Fruit fly (Drosophila melanogaster) whole organism, wandering third instar larva: ENCODE results near the gene CG32278.

Experiments
- Abd-B ChIP-seq: fragments of >200 bp; optimal IDR thresholded peaks from 2 replicates; lab custom pipeline; 2017; ENCODE audit warnings: missing biosample characterization, missing genetic modification characterization
- CG32264 ChIP-seq: fragments of 200-800 bp; sonication (Bioruptor generic); optimal IDR thresholded peaks from 2 replicates; lab custom pipeline; 2016; ENCODE audit warnings: missing biosample characterization, missing genetic modification characterization
- CG9705 ChIP-seq: fragments of 200-800 bp; sonication (Bioruptor generic); optimal IDR thresholded peaks from 2 replicates; lab custom pipeline; 2018; ENCODE audit warnings: missing biosample characterization, mild to moderate bottlenecking, missing genetic modification characterization
- CrebA ChIP-seq: fragments of 200-800 bp; sonication (Bioruptor generic); optimal IDR thresholded peaks from 2 replicates; lab custom pipeline; 2016; ENCODE audit warnings: missing biosample characterization, mild to moderate bottlenecking, missing genetic modification characterization, borderline replicate concordance
- Dfd ChIP-seq: fragments of >200 bp; optimal IDR thresholded peaks from 2 replicates; lab custom pipeline; 2017; ENCODE audit warnings: missing biosample characterization, missing genetic modification characterization
- Dif ChIP-seq: fragments of 200-275, 200-300 bp; sonication (Bioruptor generic); optimal IDR thresholded peaks from 2 replicates; lab custom pipeline; 2018; ENCODE audit warnings: missing biosample characterization, missing genetic modification characterization; ENCODE audit not compliant: partially characterized antibody
- GATAd ChIP-seq: sonication (Bioruptor generic); optimal IDR thresholded peaks from 2 replicates; lab custom pipeline; 2016; ENCODE audit warnings: missing biosample characterization, missing genetic modification characterization
- HLH106 ChIP-seq: fragments of 200-800 bp; optimal IDR thresholded peaks from 3 replicates; lab custom pipeline; 2019; ENCODE audit warnings: missing biosample characterization, mild to moderate bottlenecking, missing genetic modification characterization, moderate library complexity
- Hnf4 ChIP-seq: fragments of 200-800 bp; sonication (Bioruptor generic); optimal IDR thresholded peaks from 2 replicates; lab custom pipeline; 2016; ENCODE audit warnings: missing biosample characterization, mild to moderate bottlenecking, missing genetic modification characterization
- Hr78 ChIP-seq: fragments of >200 bp; optimal IDR thresholded peaks from 2 replicates; lab custom pipeline; 2017; ENCODE audit warnings: missing biosample characterization, missing genetic modification characterization
- Hr83 ChIP-seq: fragments of 200-300 bp; sonication (Bioruptor generic); optimal IDR thresholded peaks from 2 replicates; lab custom pipeline; 2016; ENCODE audit warnings: missing biosample characterization, mild to moderate bottlenecking, missing genetic modification characterization, moderate library complexity; ENCODE audit not compliant: poor library complexity, severe bottlenecking
- Jra ChIP-seq: sonication (Bioruptor generic); optimal IDR thresholded peaks from 2 replicates; lab custom pipeline; 2016; ENCODE audit warnings: missing biosample characterization, missing genetic modification characterization
- Mio ChIP-seq: sonication (Bioruptor generic); optimal IDR thresholded peaks from 2 replicates; lab custom pipeline; 2016; ENCODE audit warnings: missing biosample characterization, missing genetic modification characterization
- Myc ChIP-seq: fragments of >200 bp; optimal IDR thresholded peaks from 2 replicates; lab custom pipeline; 2017
- N ChIP-seq: fragments of >200 bp; optimal IDR thresholded peaks from 2 replicates; lab custom pipeline; 2018; ENCODE audit warnings: missing biosample characterization, missing external identifiers, missing genetic modification characterization
- OdsH ChIP-seq: fragments of 200-800 bp; sonication (Bioruptor generic); optimal IDR thresholded peaks from 2 replicates; lab custom pipeline; 2016; ENCODE audit warnings: missing biosample characterization, mild to moderate bottlenecking, missing genetic modification characterization
- Rel ChIP-seq, 2 experiments: fragments of 200-800 bp; sonication (Bioruptor generic) in 1 of 2; optimal IDR thresholded peaks; 2 replicates in 1 of 2; 3 replicates in 1 of 2; lab custom pipeline; 2016 to 2019; ENCODE audit warnings: mild to moderate bottlenecking in 2 of 2, missing biosample characterization in 2 of 2, missing genetic modification characterization in 2 of 2, moderate library complexity in 1 of 2
- Sp1 ChIP-seq: fragments of 200-800 bp; sonication (Bioruptor generic); optimal IDR thresholded peaks from 3 replicates; lab custom pipeline; 2019; ENCODE audit warnings: missing biosample characterization, mild to moderate bottlenecking, missing genetic modification characterization, moderate library complexity
- Vsx2 ChIP-seq: fragments of 200-300, 225-300 bp; sonication (Bioruptor generic); optimal IDR thresholded peaks from 2 replicates; lab custom pipeline; 2018; ENCODE audit warnings: missing biosample characterization, missing genetic modification characterization; ENCODE audit not compliant: partially characterized antibody
- br ChIP-seq: fragments of 200-800 bp; sonication (Bioruptor generic); optimal IDR thresholded peaks from 2 replicates; lab custom pipeline; 2016; ENCODE audit warnings: missing biosample characterization, missing genetic modification characterization
- dmrt93B ChIP-seq: fragments of 200-800 bp; sonication (Bioruptor generic); optimal IDR thresholded peaks from 2 replicates; lab custom pipeline; 2018; ENCODE audit warnings: missing biosample characterization, mild to moderate bottlenecking, missing genetic modification characterization
- ey ChIP-seq: fragments of 200-800 bp; sonication (Bioruptor generic); optimal IDR thresholded peaks from 2 replicates; lab custom pipeline; 2016; ENCODE audit warnings: missing biosample characterization, missing genetic modification characterization
- foxo ChIP-seq, 2 experiments: fragments of 200-800 bp; sonication (Bioruptor generic); optimal IDR thresholded peaks; 2 replicates in 1 of 2; 3 replicates in 1 of 2; lab custom pipeline; 2016 to 2017; ENCODE audit warnings: missing biosample characterization in 2 of 2, missing genetic modification characterization in 2 of 2
- h ChIP-seq: fragments of 200-800 bp; sonication (Bioruptor generic); optimal IDR thresholded peaks from 3 replicates; lab custom pipeline; 2016; ENCODE audit warnings: missing biosample characterization, mild to moderate bottlenecking, missing genetic modification characterization
- jim ChIP-seq: fragments of 175-275, 200-325 bp; sonication (Bioruptor generic); optimal IDR thresholded peaks from 2 replicates; lab custom pipeline; 2016; ENCODE audit warnings: missing biosample characterization, mild to moderate bottlenecking, missing genetic modification characterization
- lola ChIP-seq: fragments of >200 bp; optimal IDR thresholded peaks from 2 replicates; lab custom pipeline; 2017; ENCODE audit warnings: missing biosample characterization, missing genetic modification characterization
- pan ChIP-seq: fragments of >200 bp; optimal IDR thresholded peaks from 2 replicates; lab custom pipeline; 2017
- psq ChIP-seq: fragments of 200-800 bp; sonication (Bioruptor generic); optimal IDR thresholded peaks from 3 replicates; lab custom pipeline; 2017; ENCODE audit warnings: missing biosample characterization, mild to moderate bottlenecking, missing genetic modification characterization, moderate library complexity
- rgr ChIP-seq: fragments of 200-800 bp; sonication (Bioruptor generic); optimal IDR thresholded peaks from 3 replicates; lab custom pipeline; 2016; ENCODE audit warnings: missing biosample characterization, mild to moderate bottlenecking, missing genetic modification characterization
- sage ChIP-seq: fragments of 200-800 bp; sonication (Bioruptor generic); optimal IDR thresholded peaks from 2 replicates; lab custom pipeline; 2016; ENCODE audit warnings: missing biosample characterization, mild to moderate bottlenecking, missing genetic modification characterization
- usp ChIP-seq: fragments of >200 bp; optimal IDR thresholded peaks from 2 replicates; lab custom pipeline; 2017; ENCODE audit warnings: missing biosample characterization, missing genetic modification characterization
- woc ChIP-seq: sonication (Bioruptor generic); optimal IDR thresholded peaks from 2 replicates; lab custom pipeline; 2016; ENCODE audit warnings: missing biosample characterization, mild to moderate bottlenecking, missing genetic modification characterization

The CG32278 gene

DNA sequence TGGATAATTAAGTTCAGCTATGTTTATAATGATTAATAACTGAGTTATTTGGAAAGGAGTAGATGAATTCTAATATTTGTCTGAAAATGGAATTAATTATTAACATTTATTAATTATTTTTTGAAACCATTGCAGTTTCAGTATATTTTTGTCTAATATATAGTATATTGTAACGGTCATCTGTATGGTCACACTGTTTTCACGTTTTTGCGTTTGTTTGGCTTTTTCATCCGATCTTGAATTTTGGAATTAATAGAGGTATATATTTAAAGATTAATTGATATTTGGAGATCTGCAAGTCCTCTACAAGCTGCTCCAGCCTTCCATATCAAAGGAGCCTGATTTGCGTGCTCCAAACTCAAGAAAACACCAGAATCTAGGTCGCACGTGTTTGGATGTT, at the start of gene CG32278, which contains the start of gene CG32281:
Gene CG32278 (plus strand): TSS at position 180 of the 400 bp plus-strand sequence.
Gene CG32281 (plus strand): TSS at position 269 of the 400 bp plus-strand sequence.
- TF ChIP-seq Myc (lab: Kevin White, UChicago), result no peak
- no peak for TF ChIP-seq rgr (GFP tag; lab: Kevin White, UChicago)
- no peak for TF ChIP-seq Hr78 (GFP tag; lab: Kevin White, UChicago)
- no peak for TF ChIP-seq jim
- no peak for TF ChIP-seq dmrt93B (GFP tag; lab: Kevin White, UChicago)
- TF ChIP-seq psq (GFP tag; lab: Kevin White, UChicago), result no peak
- no peak for TF ChIP-seq Vsx2
- no peak for TF ChIP-seq CG9705 (GFP tag; lab: Kevin White, UChicago)
- TF ChIP-seq Hnf4 (GFP tag; lab: Kevin White, UChicago), result no peak
- TF ChIP-seq Abd-B (GFP tag; lab: Kevin White, UChicago), result no peak
- TF ChIP-seq Dif (GFP tag; lab: Kevin White, UChicago), result no peak
- no peak for TF ChIP-seq GATAd (GFP tag; lab: Kevin White, UChicago)
- TF ChIP-seq N (GFP tag; lab: Kevin White, UChicago), result no peak
- TF ChIP-seq lola, result no peak
- TF ChIP-seq Sp1 (GFP tag; lab: Kevin White, UChicago), result no peak
- no peak for TF ChIP-seq Dfd (GFP tag; lab: Kevin White, UChicago)
- TF ChIP-seq Mio (GFP tag; lab: Kevin White, UChicago), result no peak
- TF ChIP-seq pan, result no peak
- TF ChIP-seq CrebA (GFP tag; lab: Kevin White, UChicago), result no peak
- no peak for TF ChIP-seq Hr83
- TF ChIP-seq, all 38 proteins: peak for 0

DNA sequence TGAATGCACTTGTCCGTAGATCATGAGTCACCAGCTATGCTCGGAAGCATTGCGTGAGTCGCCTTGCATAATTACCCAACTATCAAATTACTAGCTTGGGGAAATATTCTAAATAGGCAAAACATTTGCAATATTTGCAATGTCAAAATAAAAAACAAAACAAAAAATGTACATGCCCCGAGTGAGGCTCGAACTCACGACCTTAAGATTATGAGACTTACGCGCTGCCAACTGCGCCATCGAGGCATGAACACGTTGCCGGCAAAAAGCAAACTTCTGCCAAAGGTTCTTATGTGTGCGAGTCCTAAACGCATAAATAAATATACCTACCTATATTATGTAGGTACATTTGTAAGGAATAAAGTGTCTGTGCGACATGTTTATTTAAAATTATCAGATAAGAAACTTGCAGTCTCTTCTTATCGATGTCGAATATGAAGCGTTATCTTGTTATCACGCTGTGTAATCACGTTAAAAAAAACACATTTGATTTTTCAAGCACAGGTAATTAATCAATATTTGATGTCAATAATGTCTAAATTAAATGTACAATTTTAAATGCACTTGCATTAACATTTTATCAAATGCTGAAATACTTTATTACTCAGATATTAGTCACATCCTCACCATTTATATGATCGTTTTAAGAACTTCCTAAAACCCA, 47.2 kb upstream of the CG32278 start:
- no peak for TF ChIP-seq pan
- no peak for TF ChIP-seq rgr (GFP tag; lab: Kevin White, UChicago)
- no peak for TF ChIP-seq usp (GFP tag; lab: Kevin White, UChicago)
- TF ChIP-seq sage, result no peak
- peak; percentile 8 for TF ChIP-seq Sp1 (GFP tag; lab: Kevin White, UChicago)
- no peak for TF ChIP-seq jim

DNA sequence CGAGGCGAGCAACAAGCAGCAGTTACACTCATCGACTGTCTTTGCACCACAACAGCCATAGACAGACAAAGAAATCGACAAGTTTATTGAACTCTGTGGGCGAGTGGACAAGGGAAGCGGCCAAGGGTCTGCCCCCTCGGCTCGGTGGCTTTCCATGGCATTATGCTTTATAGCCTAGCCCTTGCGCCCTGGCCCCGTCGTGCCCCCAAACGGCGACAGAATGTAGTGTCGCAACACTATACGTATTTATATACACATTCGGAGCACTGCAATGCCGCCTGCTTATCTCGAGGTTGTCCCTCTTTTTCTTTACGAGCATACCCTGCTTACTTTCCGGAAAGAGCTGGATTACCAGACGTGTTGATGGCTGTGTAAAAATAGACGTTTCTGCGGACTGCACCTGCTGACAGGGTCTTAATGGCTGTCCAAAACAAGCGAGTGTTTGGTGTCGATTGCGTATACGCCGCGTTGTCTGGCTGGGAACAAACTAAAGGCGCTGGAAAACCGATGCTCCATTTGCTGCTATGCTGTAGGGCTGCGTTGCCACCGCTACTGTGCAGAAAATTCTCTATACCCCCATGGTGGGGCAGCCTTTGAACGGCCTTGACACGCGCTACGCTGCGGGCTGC, 46.3 kb upstream of the CG32278 start:
- no peak for TF ChIP-seq Dfd (GFP tag; lab: Kevin White, UChicago)
- TF ChIP-seq psq (GFP tag; lab: Kevin White, UChicago), result no peak
- TF ChIP-seq jim, result no peak
- TF ChIP-seq Jra, result no peak
- no peak for TF ChIP-seq pan
- TF ChIP-seq h (GFP tag; lab: Kevin White, UChicago), result no peak
- TF ChIP-seq CG9705 (GFP tag; lab: Kevin White, UChicago), result no peak
- TF ChIP-seq Mio (GFP tag; lab: Kevin White, UChicago), result no peak
- no peak for TF ChIP-seq ey (GFP tag; lab: Kevin White, UChicago)
- no peak for TF ChIP-seq foxo (GFP tag; optimal IDR thresholded peaks at IDR 0.05; lab: Kevin White, UChicago)
- TF ChIP-seq br (GFP tag; lab: Kevin White, UChicago), result no peak
- no peak for TF ChIP-seq HLH106 (tag; lab: Kevin White, UChicago)
- no peak for TF ChIP-seq dmrt93B (GFP tag; lab: Kevin White, UChicago)
- TF ChIP-seq CrebA (GFP tag; lab: Kevin White, UChicago), result no peak
- no peak for TF ChIP-seq OdsH (GFP tag; lab: Kevin White, UChicago)
- TF ChIP-seq woc, result no peak
- no peak for TF ChIP-seq N (GFP tag; lab: Kevin White, UChicago)
- no peak for TF ChIP-seq Hnf4 (GFP tag; lab: Kevin White, UChicago)

DNA sequence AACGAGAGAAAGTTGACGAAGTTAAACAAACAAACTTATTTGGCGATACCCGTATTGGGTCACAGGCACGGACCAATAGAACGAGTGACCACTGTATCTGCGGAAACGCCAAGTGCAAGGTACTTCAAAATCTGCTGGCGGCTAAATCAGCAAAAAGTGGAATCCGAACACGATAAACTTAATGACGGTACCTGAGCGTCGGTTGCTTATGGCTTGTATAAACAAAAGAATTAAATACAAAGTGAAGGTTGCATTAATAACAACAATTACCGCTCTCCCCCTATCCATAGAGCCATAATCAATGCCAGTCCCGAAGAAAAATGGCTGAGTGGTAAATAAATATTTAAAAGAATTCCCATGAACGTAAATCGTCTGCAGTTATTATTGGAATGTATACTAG, 44.6 kb upstream of the CG32278 start:
- TF ChIP-seq dmrt93B (GFP tag; lab: Kevin White, UChicago) (no peak), HLH106 (tag; lab: Kevin White, UChicago) (no peak), foxo (GFP tag; optimal IDR thresholded peaks at IDR 0.05; lab: Kevin White, UChicago) (peak in 1 of 2 experiments; percentile 27), sage (no peak), CG32264 (GFP tag; lab: Kevin White, UChicago) (no peak), h (GFP tag; lab: Kevin White, UChicago) (peak; percentile 4), Rel (GFP tag; optimal IDR thresholded peaks at IDR 0.05; lab: Kevin White, UChicago) (no peak), Rel (tag; optimal IDR thresholded peaks at IDR 0.05; lab: Kevin White, UChicago) (peak; percentile 1), N (GFP tag; lab: Kevin White, UChicago) (no peak)
- TF ChIP-seq, all 38 proteins: peak for 3
